Fruit fly (Drosophila melanogaster) whole organism, prepupa: ENCODE data around the gene CG15386.

ENCODE experiments used
- Blimp-1 ChIP-seq: fragments of 200-800 bp; sonication (Bioruptor generic); optimal IDR thresholded peaks from 3 replicates; lab custom pipeline; 2017; ENCODE audit warnings: missing biosample characterization, missing genetic modification characterization, mild to moderate bottlenecking, moderate library complexity, missing genetic modification reagents
- CG10631 ChIP-seq: fragments of 200-800 bp; sonication (Bioruptor generic); optimal IDR thresholded peaks from 2 replicates; lab custom pipeline; 2016; ENCODE audit warnings: missing biosample characterization, missing genetic modification characterization
- CG10669 ChIP-seq: fragments of 200-800 bp; sonication (Bioruptor generic); optimal IDR thresholded peaks from 3 replicates; lab custom pipeline; 2018; ENCODE audit warnings: missing biosample characterization, mild to moderate bottlenecking, missing genetic modification characterization, moderate library complexity
- CG11294 ChIP-seq: fragments of 200-800 bp; sonication (Bioruptor generic); IDR thresholded peaks from 2 replicates; pipeline ENCODE4 v1.3.6; 2022; ENCODE audit warnings: missing biosample characterization, missing genetic modification characterization
- CG11762 ChIP-seq: fragments of 200-800 bp; sonication (Bioruptor generic); optimal IDR thresholded peaks from 3 replicates; lab custom pipeline; 2016; ENCODE audit warnings: missing biosample characterization, missing genetic modification characterization; ENCODE audit not compliant: insufficient read depth
- CG15336 ChIP-seq: fragments of 200-800 bp; sonication (Bioruptor generic); IDR thresholded peaks from 2 replicates; pipeline ENCODE4 v1.3.6; 2022; ENCODE audit warnings: missing biosample characterization, missing genetic modification characterization
- CG1621 ChIP-seq: fragments of 200-800 bp; sonication (Bioruptor generic); optimal IDR thresholded peaks from 3 replicates; lab custom pipeline; 2018; ENCODE audit warnings: missing biosample characterization, mild to moderate bottlenecking, missing genetic modification characterization
- CG16779 ChIP-seq: fragments of 200-800 bp; sonication (Bioruptor generic); optimal IDR thresholded peaks from 3 replicates; lab custom pipeline; 2017; ENCODE audit warnings: missing biosample characterization, mild to moderate bottlenecking, missing genetic modification characterization
- CG3032 ChIP-seq: fragments of 200-800 bp; optimal IDR thresholded peaks from 2 replicates; lab custom pipeline; 2019; ENCODE audit warnings: missing biosample characterization, mild to moderate bottlenecking, missing genetic modification characterization, moderate library complexity
- CG31627 ChIP-seq: fragments of 200-800 bp; sonication (Bioruptor generic); optimal IDR thresholded peaks from 3 replicates; lab custom pipeline; 2016; ENCODE audit warnings: missing biosample characterization, missing genetic modification characterization
- CG32006 ChIP-seq: fragments of 200-800 bp; sonication (Bioruptor generic); optimal IDR thresholded peaks from 3 replicates; lab custom pipeline; 2017; ENCODE audit warnings: missing biosample characterization, mild to moderate bottlenecking, missing genetic modification characterization
- CG34406 ChIP-seq: fragments of 200-800 bp; sonication (Bioruptor generic); optimal IDR thresholded peaks from 3 replicates; lab custom pipeline; 2016; ENCODE audit warnings: missing biosample characterization, missing genetic modification characterization
- CG3919 ChIP-seq: fragments of 200-800 bp; sonication (Bioruptor generic); optimal IDR thresholded peaks from 3 replicates; lab custom pipeline; 2016; ENCODE audit warnings: missing biosample characterization, missing genetic modification characterization
- CG6163 ChIP-seq: fragments of 200-800 bp; sonication (Bioruptor generic); IDR thresholded peaks from 3 replicates; pipeline ENCODE4 v1.3.6; 2022; ENCODE audit warnings: missing biosample characterization, missing genetic modification characterization
- CG6276 ChIP-seq: fragments of 200-800 bp; sonication (Bioruptor generic); optimal IDR thresholded peaks from 2 replicates; lab custom pipeline; 2017; ENCODE audit warnings: missing biosample characterization, mild to moderate bottlenecking, missing genetic modification characterization
- CG6792 ChIP-seq: fragments of 200-800 bp; sonication (Bioruptor generic); optimal IDR thresholded peaks from 3 replicates; lab custom pipeline; 2016; ENCODE audit warnings: missing biosample characterization, missing genetic modification characterization
- CG6808 ChIP-seq: fragments of 200-800 bp; sonication (Bioruptor generic); optimal IDR thresholded peaks from 3 replicates; lab custom pipeline; 2017; ENCODE audit warnings: missing biosample characterization, missing genetic modification characterization, mild to moderate bottlenecking, moderate library complexity, missing genetic modification reagents
- CG6854 ChIP-seq: fragments of 200-800 bp; sonication (Bioruptor generic); optimal IDR thresholded peaks from 2 replicates; lab custom pipeline; 2017; ENCODE audit warnings: missing biosample characterization, mild to moderate bottlenecking, missing genetic modification characterization
- CG7368 ChIP-seq: fragments of 200-800 bp; sonication (Bioruptor generic); optimal IDR thresholded peaks from 3 replicates; lab custom pipeline; 2016; ENCODE audit warnings: missing biosample characterization, missing genetic modification characterization
- CG8119 ChIP-seq: fragments of 200-800 bp; sonication (Bioruptor generic); IDR thresholded peaks from 3 replicates; pipeline ENCODE4 v1.3.6; 2022; ENCODE audit warnings: missing biosample characterization, missing genetic modification characterization
- CG8319 ChIP-seq: fragments of 200-800 bp; sonication (Bioruptor generic); optimal IDR thresholded peaks from 3 replicates; lab custom pipeline; 2016; ENCODE audit warnings: missing biosample characterization, missing genetic modification characterization
- CG8632 ChIP-seq: fragments of 200-800 bp; sonication (Bioruptor generic); optimal IDR thresholded peaks from 3 replicates; lab custom pipeline; 2016; ENCODE audit warnings: missing biosample characterization, missing genetic modification characterization
- Eip75B ChIP-seq: fragments of 200-800 bp; sonication (Bioruptor generic); optimal IDR thresholded peaks from 3 replicates; lab custom pipeline; 2016; ENCODE audit warnings: missing biosample characterization, missing genetic modification characterization
- Eip78C ChIP-seq: fragments of 200-800 bp; sonication (Bioruptor generic); peaks from one replicate; lab custom pipeline; 2016; ENCODE audit warnings: missing biosample characterization, missing genetic modification characterization
- Ets21C ChIP-seq: fragments of 200-800 bp; sonication (Bioruptor generic); optimal IDR thresholded peaks from 3 replicates; lab custom pipeline; 2016; ENCODE audit warnings: missing biosample characterization, missing genetic modification characterization
- Gug ChIP-seq: fragments of 200-800 bp; sonication (Bioruptor generic); IDR thresholded peaks from 2 replicates; pipeline ENCODE4 v1.3.6; 2022; ENCODE audit warnings: missing biosample characterization, missing genetic modification characterization
- Hr38 ChIP-seq: sonication (Bioruptor generic); optimal IDR thresholded peaks from 2 replicates; lab custom pipeline; 2016; ENCODE audit warnings: missing biosample characterization, missing genetic modification characterization
- Hr39 ChIP-seq: fragments of 200-800 bp; sonication (Bioruptor generic); optimal IDR thresholded peaks from 2 replicates; lab custom pipeline; 2016; ENCODE audit warnings: missing biosample characterization, missing genetic modification characterization
- Lpt ChIP-seq: fragments of 200-800 bp; sonication (Bioruptor generic); optimal IDR thresholded peaks from 3 replicates; lab custom pipeline; 2016; ENCODE audit warnings: missing biosample characterization, missing genetic modification characterization
- Met ChIP-seq: fragments of 200-800 bp; sonication (Bioruptor generic); optimal IDR thresholded peaks from 3 replicates; lab custom pipeline; 2016; ENCODE audit warnings: missing biosample characterization, missing genetic modification characterization
- Smox ChIP-seq: fragments of 200-800 bp; sonication (Bioruptor generic); optimal IDR thresholded peaks from 3 replicates; lab custom pipeline; 2016; ENCODE audit warnings: missing biosample characterization, missing genetic modification characterization
- Sox102F ChIP-seq: fragments of 200-800 bp; sonication (Bioruptor generic); optimal IDR thresholded peaks from 2 replicates; lab custom pipeline; 2016; ENCODE audit warnings: missing biosample characterization, mild to moderate bottlenecking, missing genetic modification characterization
- Sox14 ChIP-seq: fragments of 200-800 bp; sonication (Bioruptor generic); optimal IDR thresholded peaks from 3 replicates; lab custom pipeline; 2016; ENCODE audit warnings: missing biosample characterization, missing genetic modification characterization
- Sox15 ChIP-seq: fragments of 200-800 bp; sonication (Bioruptor generic); optimal IDR thresholded peaks from 3 replicates; lab custom pipeline; 2016; ENCODE audit warnings: missing biosample characterization, missing genetic modification characterization
- achi ChIP-seq: fragments of 200-800 bp; sonication (Bioruptor generic); optimal IDR thresholded peaks from 3 replicates; lab custom pipeline; 2016; ENCODE audit warnings: missing biosample characterization, missing genetic modification characterization
- dac ChIP-seq: fragments of 200-800 bp; sonication (Bioruptor generic); optimal IDR thresholded peaks from 2 replicates; lab custom pipeline; 2017; ENCODE audit warnings: missing biosample characterization, mild to moderate bottlenecking, missing genetic modification characterization
- dsx ChIP-seq: fragments of 200-800 bp; optimal IDR thresholded peaks from 3 replicates; lab custom pipeline; 2019; ENCODE audit warnings: missing biosample characterization, mild to moderate bottlenecking, missing genetic modification characterization, moderate library complexity; ENCODE audit not compliant: poor library complexity, severe bottlenecking
- eg ChIP-seq: fragments of 200-800 bp; sonication (Bioruptor generic); IDR thresholded peaks from 3 replicates; pipeline ENCODE4 v1.3.6; 2022; ENCODE audit warnings: missing biosample characterization, missing genetic modification characterization
- esn ChIP-seq: fragments of 200-800 bp; sonication (Bioruptor generic); optimal IDR thresholded peaks from 2 replicates; lab custom pipeline; 2016; ENCODE audit warnings: missing biosample characterization, mild to moderate bottlenecking, missing genetic modification characterization, moderate library complexity
- fkh ChIP-seq: fragments of 200-800 bp; sonication (Bioruptor generic); optimal IDR thresholded peaks from 3 replicates; lab custom pipeline; 2017; ENCODE audit warnings: missing biosample characterization, mild to moderate bottlenecking, missing genetic modification characterization, moderate library complexity
- net ChIP-seq: fragments of 200-800 bp; sonication (Bioruptor generic); optimal IDR thresholded peaks from 3 replicates; lab custom pipeline; 2016; ENCODE audit warnings: missing biosample characterization, missing genetic modification characterization
- salr ChIP-seq, 2 experiments: fragments of 200-800 bp; sonication (Bioruptor generic); optimal IDR thresholded peaks; 3 replicates each; lab custom pipeline; 2016 to 2018; ENCODE audit warnings: missing biosample characterization in 2 of 2, missing genetic modification characterization in 2 of 2, mild to moderate bottlenecking in 1 of 2
- svp ChIP-seq: fragments of 200-800 bp; sonication (Bioruptor generic); peaks from one replicate; lab custom pipeline; 2016; ENCODE audit warnings: missing biosample characterization, missing genetic modification characterization
- topi ChIP-seq: fragments of 200-800 bp; sonication (Bioruptor generic); optimal IDR thresholded peaks from 3 replicates; lab custom pipeline; 2016; ENCODE audit warnings: missing biosample characterization, missing genetic modification characterization
- vri ChIP-seq: fragments of 200-800 bp; sonication (Bioruptor generic); optimal IDR thresholded peaks from 3 replicates; lab custom pipeline; 2016; ENCODE audit warnings: missing biosample characterization, mild to moderate bottlenecking, missing genetic modification characterization

CG15386 gene

DNA sequence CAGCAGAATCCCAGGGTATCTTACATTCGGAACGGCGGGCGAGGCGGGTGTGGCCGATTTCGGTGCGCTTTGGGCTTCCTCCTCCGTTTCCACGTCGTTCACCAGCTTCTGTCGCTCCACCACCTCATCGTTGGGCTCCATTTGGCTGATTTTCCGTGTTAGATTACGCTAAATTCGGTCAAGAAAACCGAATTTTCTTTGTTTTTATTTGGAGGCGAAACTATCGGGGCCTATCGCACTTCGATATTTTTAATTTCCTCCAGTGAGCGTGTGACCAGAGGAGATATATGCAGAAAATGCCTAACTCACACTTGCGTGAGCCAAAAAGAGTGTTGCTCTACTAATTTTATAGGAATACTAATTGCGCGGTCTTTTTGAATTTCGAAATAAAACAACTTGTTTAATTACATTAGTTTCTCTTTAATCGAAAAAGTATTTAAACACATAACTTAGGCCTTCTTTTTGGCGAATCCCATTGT lies 24.9 kb downstream of the CG15386 start, which contains the start of gene CG10874:
TSS of gene CG10874 (minus strand) at position 264 of the 479 bp plus-strand sequence.
- TF ChIP-seq CG32006 (GFP tag; lab: Kevin White, UChicago) (no peak), CG1621 (tag; lab: Kevin White, UChicago) (peak; percentile 1), Sox15 (no peak), Sox14 (GFP tag; lab: Kevin White, UChicago) (peak; percentile 75)

DNA sequence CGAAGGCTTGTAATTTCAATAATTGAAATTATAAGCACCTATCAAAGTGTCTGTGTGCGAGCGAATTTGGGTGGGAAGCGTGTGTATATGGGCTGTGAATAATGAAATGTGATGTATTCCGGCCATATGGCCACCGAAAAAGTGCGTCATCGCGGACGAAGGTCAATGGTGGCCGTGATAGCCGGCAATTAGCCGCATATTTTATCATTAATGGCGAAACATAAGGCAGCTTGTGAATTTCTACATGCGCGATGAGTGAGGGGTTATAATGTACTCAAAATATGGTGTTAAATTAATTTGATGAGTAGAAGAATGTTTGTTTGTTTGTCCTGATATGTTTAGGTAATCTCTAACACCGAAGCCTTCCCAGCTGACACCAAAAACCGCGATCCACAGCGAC lies 25.6 kb downstream of the CG15386 start:
- TF ChIP-seq CG6163 (GFP tag; lab: Robert Waterston, UW) (no peak), CG7368 (GFP tag; lab: Kevin White, UChicago) (no peak), Gug (GFP tag; lab: Robert Waterston, UW) (no peak), CG3919 (GFP tag; lab: Kevin White, UChicago) (no peak), CG15336 (no peak), Sox15 (no peak)

dm6 chr2L:2190684-2191083 lies 26.4 kb downstream of the CG15386 start:
- TF ChIP-seq Sox14 (GFP tag; lab: Kevin White, UChicago) (peak; percentile 43), Eip78C (GFP tag; lab: Kevin White, UChicago) (peak; percentile 33), eg (GFP tag; lab: Robert Waterston, UW) (no peak), svp (GFP tag; lab: Kevin White, UChicago) (peak; percentile 84)
- TF ChIP-seq, all 60 proteins: peak for 3

DNA sequence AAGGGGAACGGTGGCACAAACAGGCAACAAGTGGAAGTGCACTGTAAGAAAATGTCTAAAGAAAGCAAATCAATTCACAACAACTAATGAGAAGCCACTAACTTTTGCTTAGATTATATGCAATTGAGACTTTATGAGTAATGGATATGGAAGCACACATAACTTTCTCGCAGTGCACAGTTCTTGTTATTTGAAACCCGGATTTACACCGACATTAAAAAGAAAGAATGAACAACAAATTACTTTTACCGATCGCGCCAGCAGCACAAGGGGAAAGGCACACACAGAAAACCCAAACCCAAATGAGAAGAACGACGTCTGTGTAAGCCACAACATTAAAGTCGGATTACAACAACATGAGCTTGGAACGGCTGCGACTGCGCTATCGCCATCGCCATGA lies 27.9 kb downstream of the CG15386 start:
- TF ChIP-seq CG8319 (GFP tag; lab: Kevin White, UChicago), result peak; percentile 60
- peak; percentile 60 for TF ChIP-seq vri (GFP tag; lab: Kevin White, UChicago)
- TF ChIP-seq CG32006 (GFP tag; lab: Kevin White, UChicago), result peak; percentile 76
- peak; percentile 69 for TF ChIP-seq net (GFP tag; lab: Kevin White, UChicago)
- peak; percentile 66 for TF ChIP-seq eg (GFP tag; lab: Robert Waterston, UW)
- TF ChIP-seq topi (GFP tag; lab: Kevin White, UChicago), result peak; percentile 88
- TF ChIP-seq Sox102F (GFP tag; lab: Kevin White, UChicago), result peak; percentile 84
- TF ChIP-seq CG6808 (GFP tag; lab: Kevin White, UChicago), result no peak
- TF ChIP-seq dac (GFP tag; lab: Kevin White, UChicago), result peak; percentile 51
- peak; percentile 68 for TF ChIP-seq CG6276 (GFP tag; lab: Kevin White, UChicago)
- peak; percentile 86 for TF ChIP-seq Eip78C (GFP tag; lab: Kevin White, UChicago)
- peak; percentile 46 for TF ChIP-seq CG11762 (GFP tag; lab: Kevin White, UChicago)
- peak; percentile 61; the same call in 1 of the 2 replicates for TF ChIP-seq CG15336
- peak; percentile 90 for TF ChIP-seq CG31627 (GFP tag; lab: Kevin White, UChicago)
- TF ChIP-seq Lpt (GFP tag; lab: Kevin White, UChicago), result peak; percentile 43
- TF ChIP-seq Hr38 (GFP tag; lab: Kevin White, UChicago), result no peak
- peak; percentile 84 for TF ChIP-seq Smox (GFP tag; lab: Kevin White, UChicago)
- TF ChIP-seq fkh, result no peak
- peak; percentile 73 for TF ChIP-seq CG8119 (GFP tag; lab: Robert Waterston, UW)
- peak; percentile 53 for TF ChIP-seq CG10669 (GFP tag; lab: Kevin White, UChicago)
- peak; percentile 13 for TF ChIP-seq CG3032 (tag; lab: Kevin White, UChicago)
- TF ChIP-seq CG16779 (tag; lab: Kevin White, UChicago), result no peak
- peak; percentile 78 for TF ChIP-seq CG6792 (GFP tag; lab: Kevin White, UChicago)
- TF ChIP-seq Hr39 (GFP tag; lab: Kevin White, UChicago), result peak; percentile 89
- peak; percentile 90 for TF ChIP-seq Met (GFP tag; lab: Kevin White, UChicago)
- peak; percentile 68 for TF ChIP-seq CG6854 (GFP tag; lab: Kevin White, UChicago)
- peak; percentile 64 for TF ChIP-seq Blimp-1 (GFP tag; lab: Kevin White, UChicago)
- TF ChIP-seq achi (GFP tag; lab: Kevin White, UChicago), result peak; percentile 77
- TF ChIP-seq dsx (GFP tag; lab: Kevin White, UChicago), result peak; percentile 35
- TF ChIP-seq CG6163 (GFP tag; lab: Robert Waterston, UW), result peak; percentile 80
- TF ChIP-seq CG1621 (tag; lab: Kevin White, UChicago), result peak; percentile 37
- TF ChIP-seq salr (GFP tag; optimal IDR thresholded peaks at IDR 0.05; lab: Kevin White, UChicago), result peak; percentile 12 to 35
- TF ChIP-seq CG8632, result peak; percentile 56
- peak; percentile 88 for TF ChIP-seq esn
- TF ChIP-seq CG10631 (GFP tag; lab: Kevin White, UChicago), result peak; percentile 68
- TF ChIP-seq Eip75B (GFP tag; lab: Kevin White, UChicago), result peak; percentile 74
- 0 out of 2 replicates have a peak, but pooled peaks have one; percentile 19 for TF ChIP-seq CG11294 (GFP tag; lab: Robert Waterston, UW)
- peak; percentile 56 for TF ChIP-seq CG34406
- TF ChIP-seq Ets21C, result peak; percentile 75
